Fruit fly (Drosophila melanogaster): ENCODE measurements around the gene Serinc.
A peak's percentile ranks its signal among the peaks of the same experiment; 100 is the strongest.

The Serinc gene

DNA sequence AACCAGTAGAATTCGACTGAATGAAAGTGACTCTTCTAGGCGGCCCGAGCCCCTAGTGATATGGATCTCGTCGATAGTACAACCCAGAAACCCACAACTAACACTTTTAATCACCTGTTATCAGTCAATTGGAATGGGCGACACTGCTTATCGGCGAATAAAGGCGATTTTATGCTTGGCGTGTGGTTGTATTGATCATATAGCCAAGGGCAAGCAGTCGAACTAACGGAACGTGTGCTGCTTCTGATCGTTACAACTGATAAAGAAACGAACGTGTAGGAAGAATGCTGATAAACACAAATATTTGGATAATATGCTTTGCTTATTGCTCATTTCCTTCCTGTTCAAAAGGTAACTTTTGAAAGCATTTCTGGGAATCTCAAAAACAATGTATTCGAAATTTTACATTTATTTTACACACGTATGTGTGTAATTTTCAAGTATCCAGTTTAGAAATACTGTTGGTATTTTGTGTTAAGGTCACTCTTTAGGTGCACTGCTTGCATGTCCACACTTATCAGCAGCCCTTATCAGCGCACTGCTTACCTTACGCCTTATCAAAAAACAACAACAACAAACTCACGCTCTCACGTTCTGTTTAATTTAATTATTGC is 31.2 kb upstream of the Serinc start, which contains the start of gene Agpat4 (continued):
- TF ChIP-seq CG6272 (GFP tag; IDR thresholded peaks at IDR 0.05) (no peak), CG1529 (GFP tag; optimal IDR thresholded peaks at IDR 0.05) (no peak), CG6654 (GFP tag; optimal IDR thresholded peaks at IDR 0.05) (no peak), phol (tag; optimal IDR thresholded peaks at IDR 0.05) (peak; percentile 23), CG12104 (GFP tag; optimal IDR thresholded peaks at IDR 0.05) (no peak), C15 (GFP tag; IDR thresholded peaks at IDR 0.05) (no peak), CG12299 (tag; optimal IDR thresholded peaks at IDR 0.05) (no peak), tll (GFP tag; optimal IDR thresholded peaks at IDR 0.05) (peak in 1 of 2 experiments; percentile 40), gfzf (GFP tag; optimal IDR thresholded peaks at IDR 0.05) (peak; percentile 87), MESR4 (GFP tag; optimal IDR thresholded peaks at IDR 0.05) (no peak), disco-r (GFP tag; optimal IDR thresholded peaks at IDR 0.05) (no peak), zf30C (GFP tag; optimal IDR thresholded peaks at IDR 0.05) (no peak), wor (GFP tag; IDR thresholded peaks at IDR 0.05) (no peak), CG9817 (tag; optimal IDR thresholded peaks at IDR 0.05) (no peak), sd (tag; optimal IDR thresholded peaks at IDR 0.05) (peak; percentile 73), Usf (GFP tag; optimal IDR thresholded peaks at IDR 0.05) (no peak), CHES-1-like (GFP tag; optimal IDR thresholded peaks at IDR 0.05) (peak; percentile 4), dpn (GFP tag; optimal IDR thresholded peaks at IDR 0.05) (no peak), CG11456 (GFP tag; IDR thresholded peaks at IDR 0.05) (no peak), pzg (GFP tag; optimal IDR thresholded peaks at IDR 0.05) (peak; percentile 67), TFAM (GFP tag; optimal IDR thresholded peaks at IDR 0.05) (no peak), E2f2 (GFP tag; IDR thresholded peaks at IDR 0.05) (peak; percentile 35), sens (GFP tag) (peak; percentile 60), CG3407 (GFP tag; optimal IDR thresholded peaks at IDR 0.05) (no peak), CG17829 (tag; optimal IDR thresholded peaks at IDR 0.05) (peak; percentile 7), YL-1 (GFP tag; optimal IDR thresholded peaks at IDR 0.05) (no peak), ewg (GFP tag; optimal IDR thresholded peaks at IDR 0.05) (no peak), br (optimal IDR thresholded peaks at IDR 0.05) (no peak), rib (GFP tag; IDR thresholded peaks at IDR 0.05) (no peak), CG3995 (GFP tag; optimal IDR thresholded peaks at IDR 0.05) (no peak), CG1603 (tag; optimal IDR thresholded peaks at IDR 0.05) (peak; percentile 37), crp (GFP tag; optimal IDR thresholded peaks at IDR 0.05) (peak in 1 of 2 experiments; percentile 74), CG6254 (GFP tag; optimal IDR thresholded peaks at IDR 0.05) (no peak), otp (GFP tag; IDR thresholded peaks at IDR 0.05) (no peak), Sry-δ (GFP tag; optimal IDR thresholded peaks at IDR 0.05) (peak; percentile 40), Hr78 (GFP tag; optimal IDR thresholded peaks at IDR 0.05) (no peak), bcd (GFP tag; optimal IDR thresholded peaks at IDR 0.05) (peak; percentile 7), vnd (GFP tag; IDR thresholded peaks at IDR 0.05; ENCODE audit: partially characterized antibody) (no peak), gcm2 (GFP tag; optimal IDR thresholded peaks at IDR 0.05) (no peak), HLH54F (GFP tag; optimal IDR thresholded peaks at IDR 0.05) (no peak), CG14860 (GFP tag; IDR thresholded peaks at IDR 0.05; ENCODE audit: partially characterized antibody) (no peak), ac (GFP tag; optimal IDR thresholded peaks at IDR 0.05) (no peak), exex (tag; optimal IDR thresholded peaks at IDR 0.05) (peak; percentile 88), CG9215 (GFP tag; IDR thresholded peaks at IDR 0.05) (no peak), Hr3 (GFP tag; optimal IDR thresholded peaks at IDR 0.05) (no peak), jing (GFP tag; optimal IDR thresholded peaks at IDR 0.05) (no peak), HLH3B (GFP tag; IDR thresholded peaks at IDR 0.05) (no peak), ssp (GFP tag; IDR thresholded peaks at IDR 0.05) (peak; percentile 67), Atf6 (GFP tag; IDR thresholded peaks at IDR 0.05) (0 out of 2 replicates have a peak, but pooled peaks have one; percentile 6), Fer2 (tag; optimal IDR thresholded peaks at IDR 0.05) (no peak)

All from whole organism, embryonic.